Worm (Caenorhabditis elegans) whole organism, mixed stage, embryonic: Measurements from ENCODE around the gene oac-51.

Experiments
- M03D4.4 ChIP-seq: sonication (generic microtip); optimal IDR thresholded peaks from 2 replicates; lab custom pipeline; 2017; ENCODE audit warnings: mild to moderate bottlenecking, missing genetic modification characterization, missing compliant biosample characterization
- bed-3 ChIP-seq: fragments of 200-800 bp; sonication (Bioruptor generic); optimal IDR thresholded peaks from 3 replicates; lab custom pipeline; 2018; ENCODE audit warnings: mild to moderate bottlenecking, missing genetic modification characterization, moderate library complexity, missing compliant biosample characterization
- ceh-39 ChIP-seq: fragments of 150-350 bp; optimal IDR thresholded peaks from 2 replicates; lab custom pipeline; 2014; ENCODE audit warnings: missing biosample characterization, missing genetic modification characterization
- ceh-43 ChIP-seq: fragments of 200-800 bp; sonication (Bioruptor generic); optimal IDR thresholded peaks from 2 replicates; lab custom pipeline; 2018; ENCODE audit warnings: mild to moderate bottlenecking, missing genetic modification characterization, moderate library complexity, missing compliant biosample characterization
- ces-1 ChIP-seq: fragments of 150-350 bp; optimal IDR thresholded peaks from 2 replicates; lab custom pipeline; 2014; ENCODE audit warnings: missing biosample characterization, missing genetic modification reagents, missing genetic modification characterization
- cnd-1 ChIP-seq: fragments of 200-800 bp; sonication (Bioruptor generic); optimal IDR thresholded peaks from 2 replicates; lab custom pipeline; 2018; ENCODE audit warnings: mild to moderate bottlenecking, missing genetic modification characterization, missing compliant biosample characterization
- drap-1 ChIP-seq: fragments of 200-800 bp; sonication (Bioruptor generic); optimal IDR thresholded peaks from 3 replicates; lab custom pipeline; 2018; ENCODE audit warnings: mild to moderate bottlenecking, missing genetic modification characterization, missing compliant biosample characterization
- elt-3 ChIP-seq: fragments of 150-350 bp; optimal IDR thresholded peaks from 2 replicates; lab custom pipeline; 2014; ENCODE audit warnings: missing biosample characterization, missing genetic modification characterization
- flh-1 ChIP-seq: fragments of 200-800 bp; sonication (Bioruptor generic); optimal IDR thresholded peaks from 2 replicates; lab custom pipeline; 2018; ENCODE audit warnings: mild to moderate bottlenecking, missing genetic modification characterization, moderate library complexity, missing compliant biosample characterization
- hlh-1 ChIP-seq: fragments of 150-350 bp; optimal IDR thresholded peaks from 2 replicates; lab custom pipeline; 2014; ENCODE audit warnings: missing biosample characterization, missing genetic modification reagents, missing genetic modification characterization
- lin-13 ChIP-seq: fragments of 150-350 bp; optimal IDR thresholded peaks from 2 replicates; lab custom pipeline; 2014; ENCODE audit warnings: missing biosample characterization, missing genetic modification characterization
- lsy-2 ChIP-seq: fragments of 150-350 bp; optimal IDR thresholded peaks from 2 replicates; lab custom pipeline; 2014; ENCODE audit warnings: missing biosample characterization, missing genetic modification characterization
- mep-1 ChIP-seq: fragments of 150-350 bp; optimal IDR thresholded peaks from 2 replicates; lab custom pipeline; 2017; ENCODE audit warnings: missing biosample characterization, missing genetic modification reagents, missing genetic modification characterization, inconsistent platforms
- mls-2 ChIP-seq: sonication (generic microtip); optimal IDR thresholded peaks from 2 replicates; lab custom pipeline; 2016; ENCODE audit warnings: mild to moderate bottlenecking, missing genetic modification characterization, moderate library complexity, missing compliant biosample characterization
- nhr-2 ChIP-seq: fragments of 150-350 bp; optimal IDR thresholded peaks from 2 replicates; lab custom pipeline; 2014; ENCODE audit warnings: missing biosample characterization, missing genetic modification characterization
- nhr-237 ChIP-seq: fragments of 150-350 bp; optimal IDR thresholded peaks from 2 replicates; lab custom pipeline; 2014; ENCODE audit warnings: missing biosample characterization, missing genetic modification characterization
- nhr-28 ChIP-seq: fragments of 150-350 bp; optimal IDR thresholded peaks from 2 replicates; lab custom pipeline; 2014; ENCODE audit warnings: missing biosample characterization, missing genetic modification characterization
- nhr-76 ChIP-seq: sonication (generic microtip); optimal IDR thresholded peaks from 2 replicates; lab custom pipeline; 2017; ENCODE audit warnings: missing biosample characterization, missing genetic modification characterization
- pha-4 ChIP-seq: fragments of 150-350 bp; optimal IDR thresholded peaks from 2 replicates; lab custom pipeline; 2018; ENCODE audit warnings: missing biosample characterization, missing genetic modification reagents, missing genetic modification characterization
- sptf-1 ChIP-seq: sonication (generic microtip); optimal IDR thresholded peaks from 2 replicates; lab custom pipeline; 2017; ENCODE audit warnings: mild to moderate bottlenecking, missing genetic modification characterization, moderate library complexity, missing compliant biosample characterization
- tbx-8 ChIP-seq: fragments of 200-800 bp; sonication (Bioruptor generic); optimal IDR thresholded peaks from 2 replicates; lab custom pipeline; 2018; ENCODE audit warnings: mild to moderate bottlenecking, missing genetic modification characterization, moderate library complexity, missing compliant biosample characterization
- unc-120 ChIP-seq: sonication (generic microtip); optimal IDR thresholded peaks from 2 replicates; lab custom pipeline; 2017; ENCODE audit warnings: missing genetic modification characterization, missing compliant biosample characterization; ENCODE audit not compliant: poor library complexity, severe bottlenecking
- unc-62 ChIP-seq: fragments of 150-350 bp; optimal IDR thresholded peaks from 2 replicates; lab custom pipeline; 2014; ENCODE audit warnings: missing biosample characterization, missing genetic modification reagents, missing genetic modification characterization
- zip-8 ChIP-seq: fragments of 150-350 bp; optimal IDR thresholded peaks from 2 replicates; lab custom pipeline; 2014; ENCODE audit warnings: missing biosample characterization, missing genetic modification characterization

oac-51 gene

ce11 chrIV:4390438-4390894 lies 53.9 kb downstream of the oac-51 start, which contains the start of the genes rpl-7A and set-21:
Gene rpl-7A, minus strand, starts transcription at chrIV:4390590.
Gene set-21, plus strand, starts transcription at chrIV:4390844.
- TF ChIP-seq flh-1 (GFP tag; lab: Kevin White, UChicago) (no peak), lin-13 (peak; percentile 76), mep-1 (tag; lab: Kevin White, UChicago) (peak; percentile 86), sptf-1 (peak; percentile 85), unc-120 (tag; lab: Kevin White, UChicago) (peak; percentile 18), ceh-39 (tag; lab: Kevin White, UChicago) (peak; percentile 71), unc-62 (GFP tag; lab: Kevin White, UChicago) (peak; percentile 49), ces-1 (peak; percentile 47), hlh-1 (tag; lab: Kevin White, UChicago) (peak; percentile 7), mls-2 (peak; percentile 70), nhr-76 (tag; lab: Kevin White, UChicago) (no peak), pha-4 (tag; lab: Kevin White, UChicago) (peak; percentile 56), M03D4.4 (peak; percentile 51), cnd-1 (tag; lab: Kevin White, UChicago) (peak; percentile 64), zip-8 (no peak), nhr-28 (tag; lab: Kevin White, UChicago) (no peak), bed-3 (GFP tag; lab: Kevin White, UChicago) (no peak), nhr-2 (tag; lab: Kevin White, UChicago) (no peak), nhr-237 (tag; lab: Kevin White, UChicago) (peak; percentile 84), drap-1 (GFP tag; lab: Kevin White, UChicago) (peak; percentile 62), tbx-8 (GFP tag; lab: Kevin White, UChicago) (peak; percentile 27), elt-3 (tag; lab: Kevin White, UChicago) (no peak), lsy-2 (tag; lab: Kevin White, UChicago) (peak; percentile 93), ceh-43 (GFP tag; lab: Kevin White, UChicago) (no peak)
